Fruit fly (Drosophila melanogaster): ENCODE measurements around the gene CG13312.

CG13312 gene

dm6 chr3L:8841757-8842156 lies 34.7 kb upstream of the CG13312 start (continued):
- TF ChIP-seq rib (GFP tag; IDR thresholded peaks at IDR 0.05) (no peak), MTF-1 (GFP tag; optimal IDR thresholded peaks at IDR 0.05; ENCODE audit: borderline replicate concordance) (no peak), CG10209 (GFP tag; optimal IDR thresholded peaks at IDR 0.05) (peak; percentile 76), gcm (GFP tag; optimal IDR thresholded peaks at IDR 0.05) (peak; percentile 49), CG8478 (optimal IDR thresholded peaks at IDR 0.05) (no peak), fd3F (GFP tag; optimal IDR thresholded peaks at IDR 0.05) (peak; percentile 68), CG31365 (tag; optimal IDR thresholded peaks at IDR 0.05) (no peak), CG10321 (GFP tag; IDR thresholded peaks at IDR 0.05) (peak; percentile 43; the same call in 1 of the 2 replicates), disco-r (GFP tag; optimal IDR thresholded peaks at IDR 0.05) (peak; percentile 30), tx (GFP tag; optimal IDR thresholded peaks at IDR 0.05) (peak; percentile 41), D19B (GFP tag; optimal IDR thresholded peaks at IDR 0.05) (peak; percentile 94), HLH54F (GFP tag; optimal IDR thresholded peaks at IDR 0.05) (peak; percentile 55), ATbp (GFP tag; optimal IDR thresholded peaks at IDR 0.05) (peak; percentile 71), CG4328 (GFP tag; optimal IDR thresholded peaks at IDR 0.05) (no peak), slou (GFP tag; optimal IDR thresholded peaks at IDR 0.05) (peak; percentile 23), CG1832 (GFP tag; optimal IDR thresholded peaks at IDR 0.05) (no peak), CG3163 (GFP tag; optimal IDR thresholded peaks at IDR 0.05) (peak; percentile 23), CG1233 (GFP tag; optimal IDR thresholded peaks at IDR 0.05) (peak; percentile 61), Fer1 (GFP tag; optimal IDR thresholded peaks at IDR 0.05) (peak; percentile 81), CG6791 (GFP tag; IDR thresholded peaks at IDR 0.05; ENCODE audit: partially characterized antibody) (no peak), CG18599 (GFP tag; optimal IDR thresholded peaks at IDR 0.05) (peak; percentile 89), C15 (GFP tag; IDR thresholded peaks at IDR 0.05) (0 out of 3 replicates have a peak, but pooled peaks have one; percentile 42), CG8388 (GFP tag; optimal IDR thresholded peaks at IDR 0.05) (peak; percentile 65), kay (GFP tag; optimal IDR thresholded peaks at IDR 0.05) (peak; percentile 60), CG17802 (tag; optimal IDR thresholded peaks at IDR 0.05) (peak; percentile 1), CG13624 (GFP tag; optimal IDR thresholded peaks at IDR 0.05) (peak; percentile 48), CG13894 (tag; optimal IDR thresholded peaks at IDR 0.05) (peak; percentile 73), Ets97D (GFP tag; optimal IDR thresholded peaks at IDR 0.05) (peak; percentile 8), fd64A (GFP tag; optimal IDR thresholded peaks at IDR 0.05) (no peak), hth (optimal IDR thresholded peaks at IDR 0.05) (no peak), CG12236 (GFP tag; optimal IDR thresholded peaks at IDR 0.05) (no peak), Elba2 (GFP tag; optimal IDR thresholded peaks at IDR 0.05) (no peak), CG2116 (GFP tag; optimal IDR thresholded peaks at IDR 0.05) (peak; percentile 3), CG18764 (GFP tag; optimal IDR thresholded peaks at IDR 0.05) (peak; percentile 48), Lim3 (GFP tag; IDR thresholded peaks at IDR 0.05) (no peak), ham (GFP tag; IDR thresholded peaks at IDR 0.05) (no peak), prd (optimal IDR thresholded peaks at IDR 0.05) (no peak), prd (GFP tag; IDR thresholded peaks at IDR 0.05) (peak; percentile 83), CG18011 (GFP tag; optimal IDR thresholded peaks at IDR 0.05) (peak; percentile 25), CG15601 (tag; optimal IDR thresholded peaks at IDR 0.05) (peak; percentile 71), Camta (GFP tag; optimal IDR thresholded peaks at IDR 0.05) (peak; percentile 70), Deaf1 (tag; optimal IDR thresholded peaks at IDR 0.05) (peak; percentile 40), gcm2 (GFP tag; optimal IDR thresholded peaks at IDR 0.05) (peak; percentile 21), CG14965 (GFP tag; optimal IDR thresholded peaks at IDR 0.05; ENCODE audit: borderline replicate concordance) (no peak), Chrac-16 (GFP tag; optimal IDR thresholded peaks at IDR 0.05) (peak; percentile 69), row (GFP tag; IDR thresholded peaks at IDR 0.05) (peak; percentile 88), Vsx1 (GFP tag; optimal IDR thresholded peaks at IDR 0.05) (peak; percentile 35), odd (GFP tag; optimal IDR thresholded peaks at IDR 0.05) (peak; percentile 12), vnd (GFP tag; IDR thresholded peaks at IDR 0.05; ENCODE audit: partially characterized antibody) (no peak), kni (GFP tag; optimal IDR thresholded peaks at IDR 0.05) (no peak), pita (GFP tag; optimal IDR thresholded peaks at IDR 0.05) (no peak)
